Fruit fly (Drosophila melanogaster) whole organism, embryonic: ENCODE data around the gene Syx8.

Source experiments
- BEAF-32 ChIP-seq: fragments of 200-800 bp; sonication (Bioruptor generic); optimal IDR thresholded peaks from 3 replicates; lab custom pipeline; 2017; ENCODE audit warnings: missing biosample characterization, missing genetic modification characterization, mild to moderate bottlenecking, moderate library complexity, missing genetic modification reagents
- Bgb ChIP-seq: fragments of 200-800 bp; sonication (Bioruptor generic); IDR thresholded peaks from 2 replicates; pipeline ENCODE4 v1.3.6; 2022; ENCODE audit warnings: missing biosample characterization, missing genetic modification characterization; ENCODE audit not compliant: partially characterized antibody
- CG13287 ChIP-seq: fragments of 200-800 bp; sonication (Bioruptor generic); IDR thresholded peaks from 2 replicates; pipeline ENCODE4 v1.3.6; 2022; ENCODE audit warnings: missing biosample characterization, missing genetic modification characterization; ENCODE audit not compliant: partially characterized antibody
- CG16813 ChIP-seq: fragments of 200-800 bp; sonication (Bioruptor generic); IDR thresholded peaks from 3 replicates; pipeline ENCODE4 v1.3.6; 2022; ENCODE audit warnings: missing biosample characterization, missing genetic modification characterization; ENCODE audit not compliant: partially characterized antibody
- CG17328 ChIP-seq: fragments of 200-800 bp; sonication (Bioruptor generic); IDR thresholded peaks from 2 replicates; pipeline ENCODE4 v1.3.6; 2022; ENCODE audit warnings: missing biosample characterization, missing genetic modification characterization
- CG2116 ChIP-seq: fragments of 200-800 bp; sonication (Bioruptor generic); optimal IDR thresholded peaks from 3 replicates; lab custom pipeline; 2018; ENCODE audit warnings: missing biosample characterization, mild to moderate bottlenecking, missing genetic modification characterization
- CG2199 ChIP-seq: fragments of 200-800 bp; sonication (Bioruptor generic); IDR thresholded peaks from 3 replicates; pipeline ENCODE4 v1.3.6; 2022; ENCODE audit warnings: missing biosample characterization, missing genetic modification characterization
- CG3065 ChIP-seq: fragments of 200-800 bp; sonication (Bioruptor generic); optimal IDR thresholded peaks from 2 replicates; lab custom pipeline; 2016; ENCODE audit warnings: missing biosample characterization, missing genetic modification characterization
- CG34224 ChIP-seq: fragments of 200-800 bp; sonication (Bioruptor generic); IDR thresholded peaks from 3 replicates; pipeline ENCODE4 v1.3.6; 2022; ENCODE audit warnings: missing biosample characterization, missing genetic modification characterization; ENCODE audit not compliant: partially characterized antibody
- CG4730 ChIP-seq: fragments of 200-800 bp; sonication (Bioruptor generic); IDR thresholded peaks from 2 replicates; pipeline ENCODE4 v1.3.6; 2022; ENCODE audit warnings: missing biosample characterization, missing genetic modification characterization
- CG4854 ChIP-seq: fragments of 200-800 bp; sonication (Bioruptor generic); optimal IDR thresholded peaks from 2 replicates; lab custom pipeline; 2016; ENCODE audit warnings: missing biosample characterization, missing genetic modification characterization, inconsistent platforms
- CG9437 ChIP-seq: fragments of 200-800 bp; sonication (Bioruptor generic); optimal IDR thresholded peaks from 2 replicates; lab custom pipeline; 2018; ENCODE audit warnings: missing biosample characterization, mild to moderate bottlenecking, missing genetic modification characterization
- Dip3 ChIP-seq: fragments of 200-800 bp; sonication (Bioruptor generic); optimal IDR thresholded peaks from 3 replicates; lab custom pipeline; 2016; ENCODE audit warnings: missing biosample characterization, missing genetic modification characterization
- Dll ChIP-seq: fragments of 200-800 bp; sonication (Bioruptor generic); IDR thresholded peaks from 4 replicates; pipeline ENCODE4 v1.3.6; 2022; ENCODE audit warnings: missing biosample characterization, missing genetic modification characterization; ENCODE audit not compliant: partially characterized antibody
- Doc3 ChIP-seq: fragments of 200-800 bp; sonication (Bioruptor generic); IDR thresholded peaks from 3 replicates; pipeline ENCODE4 v1.3.6; 2022; ENCODE audit warnings: missing biosample characterization, missing genetic modification characterization; ENCODE audit not compliant: partially characterized antibody
- ERR ChIP-seq: fragments of 200-800 bp; sonication (Bioruptor generic); optimal IDR thresholded peaks from 2 replicates; lab custom pipeline; 2016; ENCODE audit warnings: missing biosample characterization, missing genetic modification characterization
- Eip74EF ChIP-seq, 2 experiments: fragments of 200-800 bp in 1 of 2; fragments of >200 bp in 1 of 2; sonication (Bioruptor generic) in 1 of 2; optimal IDR thresholded peaks; 2 replicates each; lab custom pipeline; 2017 to 2019; ENCODE audit warnings: missing biosample characterization in 2 of 2, missing genetic modification characterization in 2 of 2, mild to moderate bottlenecking in 1 of 2, moderate library complexity in 1 of 2
- Ets97D ChIP-seq: fragments of 200-800 bp; sonication (Bioruptor generic); optimal IDR thresholded peaks from 3 replicates; lab custom pipeline; 2016; ENCODE audit warnings: missing biosample characterization, missing genetic modification characterization
- HLH4C ChIP-seq: fragments of 200-800 bp; sonication (Bioruptor generic); IDR thresholded peaks from 3 replicates; pipeline ENCODE4 v1.3.6; 2022; ENCODE audit warnings: missing biosample characterization, missing genetic modification characterization; ENCODE audit not compliant: partially characterized antibody
- Hey ChIP-seq: fragments of 200-800 bp; sonication (Bioruptor generic); optimal IDR thresholded peaks from 3 replicates; lab custom pipeline; 2018; ENCODE audit warnings: missing biosample characterization, mild to moderate bottlenecking, missing genetic modification characterization
- Hsf ChIP-seq: fragments of 200-800 bp; sonication (Bioruptor generic); optimal IDR thresholded peaks from 3 replicates; lab custom pipeline; 2016; ENCODE audit warnings: missing biosample characterization, missing genetic modification characterization
- Med ChIP-seq: fragments of 200-800 bp; sonication (Bioruptor generic); peaks from one replicate; lab custom pipeline; 2016; ENCODE audit warnings: missing biosample characterization, missing genetic modification characterization, mild to moderate bottlenecking, inconsistent platforms, moderate library complexity
- Myb ChIP-seq: fragments of 200-800 bp; sonication (Bioruptor generic); optimal IDR thresholded peaks from 2 replicates; lab custom pipeline; 2016; ENCODE audit warnings: missing biosample characterization, missing genetic modification characterization
- NC2β ChIP-seq: fragments of 200-800 bp; sonication (Bioruptor generic); optimal IDR thresholded peaks from 2 replicates; lab custom pipeline; 2016; ENCODE audit warnings: missing biosample characterization, missing genetic modification characterization
- Neu2 ChIP-seq: fragments of 200-800 bp; sonication (Bioruptor generic); optimal IDR thresholded peaks from 3 replicates; lab custom pipeline; 2016; ENCODE audit warnings: missing biosample characterization, missing genetic modification characterization, borderline replicate concordance
- Scr ChIP-seq: fragments of 200-800 bp; sonication (Bioruptor generic); IDR thresholded peaks from 2 replicates; pipeline ENCODE4 v1.3.6; 2022; ENCODE audit warnings: missing biosample characterization, missing genetic modification characterization; ENCODE audit not compliant: partially characterized antibody
- Sry-δ ChIP-seq: fragments of 200-800 bp; sonication (Bioruptor generic); optimal IDR thresholded peaks from 2 replicates; lab custom pipeline; 2016; ENCODE audit warnings: missing biosample characterization, missing genetic modification characterization
- Xrp1 ChIP-seq: fragments of 200-800 bp; sonication (Bioruptor generic); IDR thresholded peaks from 2 replicates; pipeline ENCODE4 v1.3.6; 2022; ENCODE audit warnings: missing biosample characterization, missing genetic modification characterization
- amos ChIP-seq: fragments of 200-800 bp; sonication (Bioruptor generic); IDR thresholded peaks from 2 replicates; pipeline ENCODE4 v1.3.6; 2022; ENCODE audit warnings: missing biosample characterization, missing genetic modification characterization; ENCODE audit not compliant: partially characterized antibody
- bbx ChIP-seq: fragments of 200-800 bp; sonication (Bioruptor generic); IDR thresholded peaks from 2 replicates; pipeline ENCODE4 v1.3.6; 2022; ENCODE audit warnings: missing biosample characterization, missing genetic modification characterization; ENCODE audit not compliant: partially characterized antibody
- crp ChIP-seq, 2 experiments: fragments of 200-800 bp; sonication (Bioruptor generic); optimal IDR thresholded peaks; 2 replicates in 1 of 2; 3 replicates in 1 of 2; lab custom pipeline; 2017; ENCODE audit warnings: missing biosample characterization in 2 of 2, missing genetic modification characterization in 2 of 2, mild to moderate bottlenecking in 1 of 2, moderate library complexity in 1 of 2
- danr ChIP-seq: fragments of 200-800 bp; sonication (Bioruptor generic); IDR thresholded peaks from 2 replicates; pipeline ENCODE4 v1.3.6; 2022; ENCODE audit warnings: missing biosample characterization, missing genetic modification characterization
- dati ChIP-seq: fragments of 200-800 bp; sonication (Bioruptor generic); IDR thresholded peaks from 2 replicates; pipeline ENCODE4 v1.3.6; 2022; ENCODE audit warnings: missing biosample characterization, missing genetic modification characterization
- dmrt11E ChIP-seq: fragments of 200-800 bp; sonication (Bioruptor generic); optimal IDR thresholded peaks from 3 replicates; lab custom pipeline; 2018; ENCODE audit warnings: missing biosample characterization, mild to moderate bottlenecking, missing genetic modification characterization, moderate library complexity
- gsb ChIP-seq: fragments of 200-800 bp; sonication (Bioruptor generic); IDR thresholded peaks from 2 replicates; pipeline ENCODE4 v1.3.6; 2022; ENCODE audit warnings: missing biosample characterization, missing genetic modification characterization
- her ChIP-seq: fragments of 200-800 bp; sonication (Bioruptor generic); optimal IDR thresholded peaks from 2 replicates; lab custom pipeline; 2016; ENCODE audit warnings: missing biosample characterization, missing genetic modification characterization
- hth ChIP-seq: fragments of >200 bp; optimal IDR thresholded peaks from 2 replicates; lab custom pipeline; 2017; ENCODE audit warnings: inconsistent platforms
- ken ChIP-seq: fragments of 200-800 bp; sonication (Bioruptor generic); IDR thresholded peaks from 3 replicates; pipeline ENCODE4 v1.3.6; 2022; ENCODE audit warnings: missing biosample characterization, missing genetic modification characterization
- lab ChIP-seq: fragments of 200-800 bp; sonication (Bioruptor generic); optimal IDR thresholded peaks from 3 replicates; lab custom pipeline; 2017; ENCODE audit warnings: missing biosample characterization, missing genetic modification characterization, mild to moderate bottlenecking, moderate library complexity, missing genetic modification reagents
- lbe ChIP-seq: fragments of 200-800 bp; sonication (Bioruptor generic); optimal IDR thresholded peaks from 2 replicates; lab custom pipeline; 2016; ENCODE audit warnings: missing biosample characterization, mild to moderate bottlenecking, missing genetic modification characterization
- lmd ChIP-seq: fragments of 200-800 bp; sonication (Bioruptor generic); IDR thresholded peaks from 2 replicates; pipeline ENCODE4 v1.3.6; 2022; ENCODE audit warnings: missing biosample characterization, missing genetic modification characterization
- mirr ChIP-seq: fragments of 200-800 bp; sonication (Bioruptor generic); optimal IDR thresholded peaks from 3 replicates; lab custom pipeline; 2018; ENCODE audit warnings: missing biosample characterization, mild to moderate bottlenecking, missing genetic modification characterization
- nau ChIP-seq: fragments of 200-800 bp; sonication (Bioruptor generic); optimal IDR thresholded peaks from 3 replicates; lab custom pipeline; 2017; ENCODE audit warnings: missing biosample characterization, mild to moderate bottlenecking, missing genetic modification characterization, missing genetic modification reagents
- otp ChIP-seq: fragments of 200-800 bp; sonication (Bioruptor generic); IDR thresholded peaks from 3 replicates; pipeline ENCODE4, ENCODE4 v1.3.6; 2022; ENCODE audit warnings: missing biosample characterization, missing genetic modification characterization
- peb ChIP-seq: fragments of 200-800 bp; sonication (Bioruptor generic); IDR thresholded peaks from 2 replicates; pipeline ENCODE4 v1.3.6; 2022; ENCODE audit warnings: missing biosample characterization, missing genetic modification characterization
- phol ChIP-seq: fragments of 200-800 bp; sonication (Bioruptor generic); optimal IDR thresholded peaks from 3 replicates; lab custom pipeline; 2018; ENCODE audit warnings: missing biosample characterization, mild to moderate bottlenecking, missing genetic modification characterization, moderate library complexity
- sens ChIP-seq: fragments of 200-800 bp; sonication (Bioruptor generic); peaks from one replicate; lab custom pipeline; 2016; ENCODE audit warnings: missing biosample characterization, missing genetic modification characterization
- tio ChIP-seq: fragments of 200-800 bp; sonication (Bioruptor generic); optimal IDR thresholded peaks from 2 replicates; lab custom pipeline; 2017; ENCODE audit warnings: missing biosample characterization, missing genetic modification characterization, inconsistent platforms
- toy ChIP-seq: fragments of 200-800 bp; sonication (Bioruptor generic); IDR thresholded peaks from 2 replicates; pipeline ENCODE4 v1.3.6; 2022; ENCODE audit warnings: missing biosample characterization, missing genetic modification characterization

Gene Syx8

DNA sequence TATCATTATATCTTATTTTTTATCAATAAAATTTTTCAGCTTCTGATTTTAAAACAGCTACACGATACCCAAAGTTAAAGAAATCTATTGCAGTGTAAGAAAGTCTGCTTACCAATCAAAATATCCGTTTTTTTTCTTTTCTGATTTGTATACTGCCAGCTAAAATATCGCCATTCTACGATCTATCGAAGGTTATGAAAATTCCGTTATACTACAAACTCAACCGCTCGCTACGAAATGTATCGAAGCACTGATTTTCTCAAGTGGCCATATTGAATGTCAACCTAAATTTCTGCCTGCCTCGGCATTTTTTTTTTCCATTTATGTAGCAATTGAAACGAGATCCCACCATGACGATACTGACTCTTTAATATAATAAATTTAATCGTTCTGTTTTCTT, 6.8 kb downstream of the Syx8 start, which contains the start of gene nxf2 (continued):
- TF ChIP-seq Xrp1 = 0 out of 2 replicates have a peak, but pooled peaks have one; percentile 25
- no peak for TF ChIP-seq tio (GFP tag; lab: Kevin White, UChicago)
- TF ChIP-seq amos (GFP tag; lab: Robert Waterston, UW) = peak; percentile 65
- peak; percentile 61 for TF ChIP-seq BEAF-32 (GFP tag; lab: Kevin White, UChicago)
- no peak for TF ChIP-seq lmd (GFP tag; lab: Robert Waterston, UW)
- 0 out of 3 replicates have a peak, but pooled peaks have one; percentile 28 for TF ChIP-seq HLH4C (GFP tag; lab: Robert Waterston, UW)
- TF ChIP-seq CG13287 (GFP tag; lab: Robert Waterston, UW) = peak; percentile 47
- TF ChIP-seq CG2199 = 0 out of 3 replicates have a peak, but pooled peaks have one; percentile 41
- TF ChIP-seq Scr (GFP tag; lab: Robert Waterston, UW) = peak; percentile 66
- TF ChIP-seq dmrt11E (tag; lab: Kevin White, UChicago) = no peak
- TF ChIP-seq CG4854 (GFP tag; lab: Kevin White, UChicago) = no peak
- TF ChIP-seq mirr (GFP tag; lab: Kevin White, UChicago) = no peak
- peak; percentile 62 for TF ChIP-seq Neu2 (GFP tag; lab: Kevin White, UChicago)
- no peak for TF ChIP-seq gsb
- TF ChIP-seq Sry-δ (GFP tag; lab: Kevin White, UChicago) = peak; percentile 40
- no peak for TF ChIP-seq Bgb (GFP tag; lab: Robert Waterston, UW)
- peak; percentile 10 for TF ChIP-seq lbe (GFP tag; lab: Kevin White, UChicago)
- TF ChIP-seq CG4730 (GFP tag; lab: Robert Waterston, UW) = no peak
- TF ChIP-seq her = no peak
- peak; percentile 76 for TF ChIP-seq phol (tag; lab: Kevin White, UChicago)
- TF ChIP-seq bbx = peak; percentile 68
- no peak for TF ChIP-seq hth (lab: Kevin White, UChicago)
- no peak for TF ChIP-seq crp (GFP tag; optimal IDR thresholded peaks at IDR 0.05; lab: Kevin White, UChicago)
- peak; percentile 83 for TF ChIP-seq sens
- no peak for TF ChIP-seq CG3065 (GFP tag; lab: Kevin White, UChicago)
- TF ChIP-seq danr (GFP tag; lab: Robert Waterston, UW) = no peak
- peak; percentile 59; the same call in 2 of the 4 replicates for TF ChIP-seq Dll (GFP tag; lab: Robert Waterston, UW)
- peak; percentile 55 for TF ChIP-seq CG2116 (GFP tag; lab: Kevin White, UChicago)
- peak; percentile 30; the same call in 1 of the 3 replicates for TF ChIP-seq CG34224
- no peak for TF ChIP-seq Hey
- peak; percentile 55; the same call in 2 of the 3 replicates for TF ChIP-seq CG16813 (GFP tag; lab: Robert Waterston, UW)
- TF ChIP-seq Myb (GFP tag; lab: Kevin White, UChicago) = peak; percentile 54
- TF ChIP-seq, all 482 proteins: peak for 28

DNA sequence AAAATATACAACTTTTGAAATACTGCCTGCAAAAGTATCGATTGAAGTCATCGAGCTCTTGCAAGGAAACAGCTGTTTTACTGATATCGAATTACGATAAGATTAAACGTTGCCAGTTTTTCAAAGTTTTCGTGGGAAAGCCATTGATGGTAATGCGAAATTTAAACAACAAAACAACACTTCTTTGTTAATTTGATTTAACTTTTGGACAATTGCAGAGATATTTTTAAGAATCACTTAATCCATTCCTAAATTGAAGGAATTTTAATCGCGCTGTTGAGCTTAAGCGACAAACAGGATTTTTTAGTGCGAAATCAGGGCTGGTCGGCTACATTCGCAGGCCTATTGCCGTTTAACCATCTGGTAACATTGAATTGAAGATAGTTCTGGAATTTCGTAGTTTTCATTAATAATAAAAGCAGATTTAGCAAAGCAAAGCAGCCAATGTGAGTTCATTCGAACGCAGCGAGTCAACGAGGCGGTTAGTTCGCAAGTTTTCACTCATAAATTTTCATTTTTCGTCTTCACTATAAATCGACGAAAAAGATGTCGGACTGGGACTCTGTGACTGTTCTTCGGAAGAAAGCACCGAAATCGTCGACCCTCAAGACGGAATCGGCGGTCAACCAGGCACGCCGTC, 12.4 kb downstream of the Syx8 start, which contains the start of gene mbf1:
Gene mbf1 (plus strand): TSS at position 130 of the 640 bp plus-strand sequence.
- no peak for TF ChIP-seq toy
- TF ChIP-seq CG17328 = no peak
- peak; percentile 29; the same call in 1 of the 3 replicates for TF ChIP-seq Doc3 (GFP tag; lab: Robert Waterston, UW)
- TF ChIP-seq ERR = no peak
- no peak for TF ChIP-seq nau (GFP tag; lab: Kevin White, UChicago)
- no peak for TF ChIP-seq otp
- TF ChIP-seq CG4854 (GFP tag; lab: Kevin White, UChicago) = peak; percentile 12
- TF ChIP-seq NC2β (GFP tag; lab: Kevin White, UChicago) = peak; percentile 9
- TF ChIP-seq CG9437 (GFP tag; lab: Kevin White, UChicago) = peak; percentile 62
- no peak for TF ChIP-seq ken (GFP tag; lab: Robert Waterston, UW)
- TF ChIP-seq Ets97D (GFP tag; lab: Kevin White, UChicago) = peak; percentile 81
- TF ChIP-seq Med (GFP tag; lab: Kevin White, UChicago) = peak; percentile 84
- TF ChIP-seq peb (GFP tag; lab: Robert Waterston, UW) = no peak
- peak; percentile 43 for TF ChIP-seq Hsf
- no peak for TF ChIP-seq Eip74EF (GFP tag; optimal IDR thresholded peaks at IDR 0.05; lab: Kevin White, UChicago)
- TF ChIP-seq dati = no peak
- TF ChIP-seq lab (GFP tag; lab: Kevin White, UChicago) = no peak
- peak; percentile 3 for TF ChIP-seq Dip3 (GFP tag; lab: Kevin White, UChicago)
